Worm (Caenorhabditis elegans) whole organism, midembryonic: ENCODE data around the gene F35F10.14.

ENCODE experiments used
- T22C8.4 ChIP-seq: fragments of 200-800 bp; sonication (Bioruptor generic); IDR thresholded peaks from 2 replicates; pipeline ENCODE4 v1.3.6; 2022; ENCODE audit warnings: missing genetic modification characterization, missing compliant biosample characterization
- cog-1 ChIP-seq: sonication (generic microtip); optimal IDR thresholded peaks from 2 replicates; lab custom pipeline; 2016; ENCODE audit warnings: missing genetic modification characterization, missing compliant biosample characterization
- flt-1 ChIP-seq: fragments of 200-800 bp; sonication (Bioruptor generic); IDR thresholded peaks from 2 replicates; pipeline ENCODE4 v1.3.6; 2022; ENCODE audit warnings: missing genetic modification characterization, missing compliant biosample characterization
- klf-2 ChIP-seq: fragments of 200-800 bp; sonication (Bioruptor generic); conservative IDR thresholded peaks from 2 replicates; pipeline ENCODE4 v1.3.6; 2022; ENCODE audit warnings: missing genetic modification reagents, missing genetic modification characterization, missing compliant biosample characterization
- med-1 ChIP-seq: sonication (generic microtip); optimal IDR thresholded peaks from 2 replicates; lab custom pipeline; 2017; ENCODE audit warnings: missing genetic modification characterization, mild to moderate bottlenecking, missing compliant biosample characterization, antibody characterized with exemption, missing genetic modification reagents; ENCODE audit not compliant: insufficient read depth
- ref-1 ChIP-seq: fragments of 200-800 bp; sonication (Bioruptor generic); conservative IDR thresholded peaks from 2 replicates; pipeline ENCODE4 v1.3.6; 2022; ENCODE audit warnings: missing genetic modification reagents, missing genetic modification characterization, missing compliant biosample characterization
- tab-1 ChIP-seq: fragments of 200-800 bp; sonication (Bioruptor generic); IDR thresholded peaks from 2 replicates; pipeline ENCODE4 v1.3.6; 2022; ENCODE audit warnings: missing genetic modification characterization, missing compliant biosample characterization
- ztf-23 ChIP-seq: fragments of 200-800 bp; sonication (Bioruptor generic); IDR thresholded peaks from 2 replicates; pipeline ENCODE4 v1.3.6; 2022; ENCODE audit warnings: missing genetic modification reagents, missing genetic modification characterization, missing compliant biosample characterization
- ztf-29 ChIP-seq: fragments of 200-800 bp; sonication (Bioruptor generic); IDR thresholded peaks from 2 replicates; pipeline ENCODE4 v1.3.6; 2022; ENCODE audit warnings: missing genetic modification reagents, missing genetic modification characterization, missing compliant biosample characterization

- TF ChIP-seq ref-1 (GFP tag; lab: Robert Waterston, UW) (no peak), cog-1 (tag; lab: Kevin White, UChicago) (no peak), T22C8.4 (no peak), ztf-29 (GFP tag; lab: Robert Waterston, UW) (no peak), klf-2 (GFP tag; lab: Robert Waterston, UW) (no peak), med-1 (GFP tag; lab: Kevin White, UChicago) (no peak), tab-1 (GFP tag; lab: Robert Waterston, UW) (no peak), flt-1 (GFP tag; lab: Robert Waterston, UW) (no peak), ztf-23 (no peak)
Observed at ce11 chrV:3351266-3351665, 31.4 kb upstream of the F35F10.14 start, which contains the start of gene str-63.
